Worm (Caenorhabditis elegans) whole organism, early embryonic: Measurements from ENCODE around the gene Y17G7B.8.

Source experiments
- B0310.2 ChIP-seq: sonication (generic microtip); optimal IDR thresholded peaks from 2 replicates; lab custom pipeline; 2016; ENCODE audit warnings: mild to moderate bottlenecking, missing genetic modification characterization, missing compliant biosample characterization
- F13C5.2 ChIP-seq: sonication (generic microtip); optimal IDR thresholded peaks from 2 replicates; lab custom pipeline; 2017; ENCODE audit warnings: mild to moderate bottlenecking, missing genetic modification characterization, inconsistent platforms, missing compliant biosample characterization
- aly-1 ChIP-seq: sonication (generic microtip); optimal IDR thresholded peaks from 2 replicates; lab custom pipeline; 2016; ENCODE audit warnings: missing genetic modification characterization, missing compliant biosample characterization
- ama-1 ChIP-seq: fragments of 150-350 bp; optimal IDR thresholded peaks from 2 replicates; lab custom pipeline; 2014
- ceh-13 ChIP-seq: fragments of 200-800 bp; sonication (Bioruptor generic); optimal IDR thresholded peaks from 2 replicates; lab custom pipeline; 2018; ENCODE audit warnings: mild to moderate bottlenecking, missing genetic modification characterization, missing compliant biosample characterization
- ceh-36 ChIP-seq: sonication (generic microtip); optimal IDR thresholded peaks from 2 replicates; lab custom pipeline; 2016; ENCODE audit warnings: missing genetic modification characterization, inconsistent platforms, missing compliant biosample characterization
- ets-7 ChIP-seq: sonication (generic microtip); optimal IDR thresholded peaks from 2 replicates; lab custom pipeline; 2016; ENCODE audit warnings: missing genotype, missing genetic modification characterization, missing compliant biosample characterization
- flt-1 ChIP-seq: fragments of 200-800 bp; sonication (Bioruptor generic); IDR thresholded peaks from 2 replicates; pipeline ENCODE4 v1.3.6; 2022; ENCODE audit warnings: missing genetic modification characterization, missing compliant biosample characterization
- hmbx-1 ChIP-seq: sonication (generic microtip); optimal IDR thresholded peaks from 2 replicates; lab custom pipeline; 2016; ENCODE audit warnings: mild to moderate bottlenecking, missing genetic modification characterization, missing compliant biosample characterization
- hmg-4 ChIP-seq: fragments of 200-800 bp; sonication (Bioruptor generic); optimal IDR thresholded peaks from 2 replicates; lab custom pipeline; 2018; ENCODE audit warnings: mild to moderate bottlenecking, missing genetic modification characterization, missing compliant biosample characterization
- hnd-1 ChIP-seq: sonication (generic microtip); optimal IDR thresholded peaks from 2 replicates; lab custom pipeline; 2016; ENCODE audit warnings: missing genetic modification characterization, missing compliant biosample characterization
- pes-1 ChIP-seq: fragments of 200-800 bp; sonication (Bioruptor generic); IDR thresholded peaks from 2 replicates; pipeline ENCODE4 v1.3.6; 2022; ENCODE audit warnings: missing genetic modification reagents, missing genetic modification characterization, missing compliant biosample characterization
- scrt-1 ChIP-seq: fragments of 200-800 bp; sonication (Bioruptor generic); IDR thresholded peaks from 2 replicates; pipeline ENCODE4 v1.3.6; 2022; ENCODE audit warnings: missing genetic modification characterization, missing compliant biosample characterization
- sea-1 ChIP-seq: fragments of 200-800 bp; sonication (Bioruptor generic); conservative IDR thresholded peaks from 2 replicates; pipeline ENCODE4 v1.3.6; 2022; ENCODE audit warnings: missing genetic modification characterization, missing compliant biosample characterization
- tbx-11 ChIP-seq: fragments of 200-800 bp; sonication (Bioruptor generic); IDR thresholded peaks from 2 replicates; pipeline ENCODE4 v1.3.6; 2022; ENCODE audit warnings: missing genetic modification characterization, missing compliant biosample characterization
- tbx-37 ChIP-seq: fragments of 200-800 bp; sonication (Bioruptor generic); conservative IDR thresholded peaks from 2 replicates; pipeline ENCODE4 v1.3.6; 2022; ENCODE audit warnings: missing genetic modification reagents, missing genetic modification characterization, missing compliant biosample characterization
- tra-4 ChIP-seq: sonication (generic microtip); optimal IDR thresholded peaks from 2 replicates; lab custom pipeline; 2017; ENCODE audit warnings: missing genetic modification characterization, missing compliant biosample characterization

Gene Y17G7B.8

DNA sequence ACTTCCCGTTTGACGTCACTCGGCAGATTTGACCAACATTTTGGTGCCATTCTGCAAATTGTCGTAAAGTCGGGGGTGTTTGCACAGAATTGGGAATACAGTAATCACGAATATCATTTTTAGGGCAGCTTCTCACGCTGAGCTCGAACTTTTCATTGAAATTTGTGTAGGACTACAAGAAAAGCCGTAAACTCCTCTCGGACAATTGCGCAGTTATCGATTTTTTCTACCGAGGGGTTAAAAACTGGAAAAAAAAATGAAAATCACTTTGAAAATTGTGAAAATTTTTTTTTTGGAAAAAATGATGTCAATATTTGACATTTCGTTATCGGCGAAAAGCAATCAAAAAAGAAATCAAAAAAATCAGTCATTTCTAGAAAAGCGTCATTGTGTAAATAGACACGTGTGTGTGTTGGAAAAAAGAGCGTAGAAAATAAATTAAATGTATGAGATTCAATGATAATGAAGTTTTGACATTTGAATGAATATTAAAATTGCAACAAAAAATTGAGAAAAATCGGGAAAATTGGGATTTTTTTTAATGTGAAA is at the start of gene Y17G7B.8:
Gene Y17G7B.8 (minus strand): TSS at position 51 of the 549 bp plus-strand sequence.
- no peak for TF ChIP-seq tbx-11 (GFP tag; lab: Robert Waterston, UW)
- no peak for TF ChIP-seq scrt-1 (GFP tag; lab: Robert Waterston, UW)
- no peak for TF ChIP-seq ceh-13
- TF ChIP-seq aly-1 (tag; lab: Kevin White, UChicago), result no peak
- TF ChIP-seq hnd-1 (tag; lab: Kevin White, UChicago), result no peak
- TF ChIP-seq tbx-37 (GFP tag; lab: Robert Waterston, UW), result no peak
- TF ChIP-seq sea-1 (GFP tag; lab: Robert Waterston, UW), result no peak
- no peak for TF ChIP-seq B0310.2 (tag; lab: Kevin White, UChicago)
- TF ChIP-seq hmg-4 (GFP tag; lab: Kevin White, UChicago), result no peak
- TF ChIP-seq flt-1, result no peak
- no peak for TF ChIP-seq ets-7 (tag; lab: Kevin White, UChicago)
- TF ChIP-seq tra-4 (tag; lab: Kevin White, UChicago), result no peak
- TF ChIP-seq pes-1 (GFP tag; lab: Robert Waterston, UW), result no peak
- no peak for TF ChIP-seq hmbx-1 (tag; lab: Kevin White, UChicago)

DNA sequence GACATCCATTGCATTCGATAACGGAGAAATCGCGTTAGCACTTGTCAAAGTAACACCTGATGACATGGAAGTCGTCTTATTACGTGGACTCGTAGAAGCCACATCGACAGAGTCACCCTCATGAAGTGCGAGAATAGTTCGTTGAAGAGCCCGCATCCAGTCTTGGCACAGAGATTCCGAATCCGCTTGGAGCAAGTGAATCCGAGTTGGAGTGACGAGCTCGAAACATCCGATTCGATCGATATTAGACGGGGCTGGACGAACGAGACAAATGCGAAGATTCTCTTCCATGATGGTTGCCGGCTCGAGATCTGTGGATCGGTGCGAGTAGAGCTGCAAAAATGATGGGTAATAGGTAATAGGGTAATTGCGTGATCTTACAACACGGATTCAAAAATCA is 49.7 kb upstream of the Y17G7B.8 start:
- TF ChIP-seq hmg-4 (GFP tag; lab: Kevin White, UChicago) (no peak), sea-1 (GFP tag; lab: Robert Waterston, UW) (no peak)

DNA sequence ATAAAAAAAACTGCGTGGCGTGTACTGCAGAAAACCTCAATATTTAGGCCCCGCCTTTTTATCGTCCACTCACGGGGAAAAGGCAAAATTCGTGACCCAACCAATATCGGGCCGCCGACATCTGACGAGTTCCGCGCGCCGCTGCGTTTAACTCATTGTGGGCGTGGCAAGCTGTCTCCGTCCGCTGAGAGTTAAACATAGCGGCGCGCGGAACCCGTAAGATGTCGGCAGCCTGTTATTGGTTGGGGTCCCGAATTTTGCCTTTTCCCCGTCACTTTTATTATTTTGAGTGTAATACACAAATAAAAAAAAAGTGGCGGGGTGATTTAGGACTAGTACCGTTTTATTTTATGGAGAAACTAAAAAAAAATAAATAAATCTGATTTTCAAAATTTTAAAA is 48.8 kb upstream of the Y17G7B.8 start:
- TF ChIP-seq ceh-13 (no peak), aly-1 (tag; lab: Kevin White, UChicago) (no peak), sea-1 (GFP tag; lab: Robert Waterston, UW) (peak; percentile 46; the same call in 1 of the 2 replicates), tbx-11 (GFP tag; lab: Robert Waterston, UW) (no peak), hnd-1 (tag; lab: Kevin White, UChicago) (no peak), flt-1 (no peak)

DNA sequence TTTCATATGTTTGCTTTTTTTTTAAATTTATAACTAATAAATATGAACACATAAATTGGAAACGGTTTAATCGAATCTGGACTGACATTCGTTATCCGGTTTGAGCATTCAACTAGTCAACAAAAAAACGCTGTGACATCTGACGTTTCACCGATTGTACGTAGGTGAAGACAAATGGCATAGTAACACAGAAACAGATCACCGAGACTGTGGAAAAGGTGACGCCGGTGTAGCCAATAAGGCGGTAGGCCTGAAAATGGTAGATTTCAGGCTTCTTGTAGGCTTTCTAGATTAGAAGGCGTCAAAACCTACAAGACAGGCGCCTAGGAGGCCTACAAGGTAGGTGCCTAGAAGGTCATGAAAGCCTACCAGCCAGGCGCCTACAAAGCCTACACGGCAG is 43.7 kb upstream of the Y17G7B.8 start:
- TF ChIP-seq F13C5.2 (tag; lab: Kevin White, UChicago), result no peak
- TF ChIP-seq hmbx-1 (tag; lab: Kevin White, UChicago), result no peak
- no peak for TF ChIP-seq sea-1 (GFP tag; lab: Robert Waterston, UW)
- no peak for TF ChIP-seq tra-4 (tag; lab: Kevin White, UChicago)
- no peak for TF ChIP-seq aly-1 (tag; lab: Kevin White, UChicago)

DNA sequence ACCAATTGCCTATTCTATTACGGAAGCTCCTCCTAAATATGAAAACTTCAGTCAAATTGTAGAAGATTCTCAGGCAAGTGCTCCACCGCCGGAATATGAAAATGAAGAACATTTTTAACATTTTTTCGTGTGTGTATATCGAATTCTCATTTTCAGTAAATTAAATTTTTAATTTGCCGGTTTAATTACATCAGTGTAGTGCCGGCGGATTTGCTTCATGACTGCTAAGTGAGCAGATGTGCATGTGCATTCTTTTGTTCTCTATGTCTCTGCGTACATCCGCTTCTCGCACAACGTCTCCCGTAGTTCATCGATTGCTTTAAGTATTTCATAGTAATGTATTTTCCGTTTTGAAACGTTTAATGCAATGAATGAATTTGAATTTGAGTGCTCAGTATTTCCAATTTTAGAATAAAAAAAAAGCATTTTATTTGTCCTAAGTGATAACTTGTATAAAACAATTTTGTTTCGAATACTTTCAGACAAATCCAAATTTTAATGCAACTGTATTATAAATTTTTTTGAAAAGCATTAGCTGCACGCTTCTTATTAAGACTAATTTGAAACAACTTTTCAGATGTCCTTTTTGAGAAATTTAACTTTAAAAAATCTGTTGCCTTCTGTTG is 40.0 kb upstream of the Y17G7B.8 start, which contains the start of gene Y17G7B.22:
Gene Y17G7B.22 (plus strand): TSS at position 576 of the 626 bp plus-strand sequence.
- TF ChIP-seq ceh-13 (no peak), flt-1 (no peak), ets-7 (tag; lab: Kevin White, UChicago) (no peak), hmg-4 (GFP tag; lab: Kevin White, UChicago) (no peak), tbx-11 (GFP tag; lab: Robert Waterston, UW) (no peak)

DNA sequence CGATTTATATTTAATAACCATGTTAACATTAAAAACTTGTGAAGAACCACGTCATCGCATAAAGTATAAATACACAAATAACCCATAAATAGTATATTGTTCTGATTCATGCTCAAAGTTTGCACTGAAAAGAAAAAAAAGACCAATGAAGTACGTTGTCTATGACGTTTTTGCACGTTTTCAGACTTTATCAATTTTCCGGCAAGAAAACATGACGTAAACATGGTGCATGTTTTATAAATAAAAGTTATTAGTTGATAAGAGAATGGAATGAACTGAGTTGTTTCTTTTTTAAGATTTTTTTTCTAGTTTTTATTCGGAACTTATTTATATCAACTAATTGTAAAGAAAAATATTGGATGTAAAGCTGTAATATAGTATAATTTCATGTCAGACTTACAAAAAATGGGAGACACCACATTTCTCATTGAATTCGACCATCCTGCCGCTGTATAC is 37.2 kb upstream of the Y17G7B.8 start, which contains the start of gene arrd-8:
Gene arrd-8 (plus strand): TSS at position 406 of the 456 bp plus-strand sequence.
- no peak for TF ChIP-seq hmg-4 (GFP tag; lab: Kevin White, UChicago)
- TF ChIP-seq ama-1 (lab: Kevin White, UChicago), result no peak
- no peak for TF ChIP-seq tbx-11 (GFP tag; lab: Robert Waterston, UW)
- TF ChIP-seq aly-1 (tag; lab: Kevin White, UChicago), result no peak
- TF ChIP-seq pes-1 (GFP tag; lab: Robert Waterston, UW), result no peak
- no peak for TF ChIP-seq B0310.2 (tag; lab: Kevin White, UChicago)
- no peak for TF ChIP-seq ceh-13
- TF ChIP-seq F13C5.2 (tag; lab: Kevin White, UChicago), result no peak
- no peak for TF ChIP-seq ceh-36
- TF ChIP-seq tra-4 (tag; lab: Kevin White, UChicago), result no peak
- no peak for TF ChIP-seq tbx-37 (GFP tag; lab: Robert Waterston, UW)
- no peak for TF ChIP-seq hmbx-1 (tag; lab: Kevin White, UChicago)
- TF ChIP-seq hnd-1 (tag; lab: Kevin White, UChicago), result no peak
- TF ChIP-seq flt-1, result no peak
- TF ChIP-seq scrt-1 (GFP tag; lab: Robert Waterston, UW), result no peak

DNA sequence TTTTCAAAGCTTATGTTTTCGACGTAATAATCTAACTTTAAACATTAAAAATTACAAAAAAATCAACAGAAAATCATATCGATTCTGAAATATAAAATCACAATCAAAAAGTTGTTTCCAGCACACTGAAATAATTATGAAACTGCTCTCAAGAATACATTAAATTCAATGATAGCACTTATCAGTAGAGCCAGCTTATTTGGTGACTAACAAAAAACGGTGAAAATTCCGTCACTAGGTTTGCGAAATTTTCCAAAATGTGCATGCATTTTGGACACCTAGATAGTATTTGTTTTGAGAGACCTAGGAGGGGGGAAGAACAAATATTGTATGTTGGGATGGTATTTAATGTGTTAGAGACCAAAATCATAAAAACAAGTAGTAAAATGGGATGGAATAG is 35.5 kb upstream of the Y17G7B.8 start:
- TF ChIP-seq hmg-4 (GFP tag; lab: Kevin White, UChicago) (no peak), ceh-13 (no peak), ceh-36 (no peak), scrt-1 (GFP tag; lab: Robert Waterston, UW) (no peak), B0310.2 (tag; lab: Kevin White, UChicago) (no peak), flt-1 (no peak), ets-7 (tag; lab: Kevin White, UChicago) (no peak), tbx-11 (GFP tag; lab: Robert Waterston, UW) (no peak), tbx-37 (GFP tag; lab: Robert Waterston, UW) (no peak), F13C5.2 (tag; lab: Kevin White, UChicago) (no peak), pes-1 (GFP tag; lab: Robert Waterston, UW) (no peak), ama-1 (lab: Kevin White, UChicago) (no peak), tra-4 (tag; lab: Kevin White, UChicago) (no peak), hnd-1 (tag; lab: Kevin White, UChicago) (no peak), sea-1 (GFP tag; lab: Robert Waterston, UW) (no peak)
